Fruit fly (Drosophila melanogaster) whole organism, embryonic: ENCODE results near the gene GABA-B-R3.

Source experiments
- Ada2b ChIP-seq: fragments of 200-800 bp; sonication (Bioruptor generic); IDR thresholded peaks from 2 replicates; pipeline ENCODE4 v1.3.6; 2022; ENCODE audit warnings: missing biosample characterization, missing genetic modification characterization
- CG10147 ChIP-seq: fragments of 200-800 bp; sonication (Bioruptor generic); optimal IDR thresholded peaks from 2 replicates; lab custom pipeline; 2019; ENCODE audit warnings: missing biosample characterization, mild to moderate bottlenecking, missing genetic modification characterization, moderate library complexity
- CG10267 ChIP-seq: fragments of 200-800 bp; sonication (Bioruptor generic); optimal IDR thresholded peaks from 2 replicates; lab custom pipeline; 2018; ENCODE audit warnings: missing biosample characterization, mild to moderate bottlenecking, missing genetic modification characterization, moderate library complexity
- CG10431 ChIP-seq: fragments of 200-800 bp; sonication (Bioruptor generic); optimal IDR thresholded peaks from 3 replicates; lab custom pipeline; 2018; ENCODE audit warnings: missing biosample characterization, mild to moderate bottlenecking, missing genetic modification characterization
- CG10462 ChIP-seq: fragments of 200-800 bp; sonication (Bioruptor generic); optimal IDR thresholded peaks from 2 replicates; lab custom pipeline; 2016; ENCODE audit warnings: missing biosample characterization, missing genetic modification characterization
- CG11093 ChIP-seq: fragments of 200-800 bp; sonication (Bioruptor generic); IDR thresholded peaks from 3 replicates; pipeline ENCODE4 v1.3.6; 2022; ENCODE audit warnings: missing biosample characterization, missing genetic modification characterization
- CG11560 ChIP-seq: fragments of 200-800 bp; sonication (Bioruptor generic); IDR thresholded peaks from 3 replicates; pipeline ENCODE4 v1.3.6; 2022; ENCODE audit warnings: missing biosample characterization, missing genetic modification characterization
- CG13424 ChIP-seq: fragments of 200-800 bp; sonication (Bioruptor generic); optimal IDR thresholded peaks from 2 replicates; lab custom pipeline; 2019; ENCODE audit warnings: missing biosample characterization, mild to moderate bottlenecking, missing genetic modification characterization, moderate library complexity
- CG17186 ChIP-seq: fragments of 200-800 bp; sonication (Bioruptor generic); optimal IDR thresholded peaks from 3 replicates; lab custom pipeline; 2017; ENCODE audit warnings: missing biosample characterization, missing genetic modification reagents, missing genetic modification characterization
- CG17361 ChIP-seq: fragments of 200-800 bp; sonication (Bioruptor generic); IDR thresholded peaks from 3 replicates; pipeline ENCODE4 v1.3.6; 2022; ENCODE audit warnings: missing biosample characterization, missing genetic modification characterization
- CG17568 ChIP-seq: fragments of 200-800 bp; sonication (Bioruptor generic); optimal IDR thresholded peaks from 2 replicates; lab custom pipeline; 2018; ENCODE audit warnings: missing biosample characterization, mild to moderate bottlenecking, missing genetic modification characterization, moderate library complexity
- CG17912 ChIP-seq: fragments of 200-800 bp; sonication (Bioruptor generic); optimal IDR thresholded peaks from 2 replicates; lab custom pipeline; 2018; ENCODE audit warnings: missing biosample characterization, mild to moderate bottlenecking, missing genetic modification characterization
- CG18262 ChIP-seq: fragments of 200-800 bp; optimal IDR thresholded peaks from 3 replicates; lab custom pipeline; 2019; ENCODE audit warnings: missing biosample characterization, mild to moderate bottlenecking, missing genetic modification characterization, moderate library complexity
- CG2889 ChIP-seq: fragments of 200-800 bp; sonication (Bioruptor generic); IDR thresholded peaks from 3 replicates; pipeline ENCODE4 v1.3.6; 2022; ENCODE audit warnings: missing biosample characterization, missing genetic modification characterization
- CG3163 ChIP-seq: fragments of 200-800 bp; sonication (Bioruptor generic); optimal IDR thresholded peaks from 3 replicates; lab custom pipeline; 2016; ENCODE audit warnings: missing biosample characterization, missing genetic modification characterization
- CG3281 ChIP-seq: fragments of 200-800 bp; sonication (Bioruptor generic); optimal IDR thresholded peaks from 3 replicates; lab custom pipeline; 2017; ENCODE audit warnings: missing biosample characterization, mild to moderate bottlenecking, missing genetic modification characterization
- CG3838 ChIP-seq: fragments of 200-800 bp; sonication (Bioruptor generic); optimal IDR thresholded peaks from 3 replicates; lab custom pipeline; 2016; ENCODE audit warnings: missing biosample characterization, missing genetic modification characterization
- CG3847 ChIP-seq: fragments of 200-800 bp; sonication (Bioruptor generic); IDR thresholded peaks from 2 replicates; pipeline ENCODE4 v1.3.6; 2022; ENCODE audit warnings: missing biosample characterization, missing genetic modification characterization
- CG7745 ChIP-seq: fragments of 200-800 bp; sonication (Bioruptor generic); optimal IDR thresholded peaks from 2 replicates; lab custom pipeline; 2018; ENCODE audit warnings: missing biosample characterization, mild to moderate bottlenecking, missing genetic modification characterization, moderate library complexity
- CG7963 ChIP-seq: fragments of 200-800 bp; sonication (Bioruptor generic); IDR thresholded peaks from 3 replicates; pipeline ENCODE4 v1.3.6; 2022; ENCODE audit warnings: missing biosample characterization, missing genetic modification characterization; ENCODE audit not compliant: partially characterized antibody
- CG9797 ChIP-seq: fragments of 200-800 bp; sonication (Bioruptor generic); optimal IDR thresholded peaks from 3 replicates; lab custom pipeline; 2018; ENCODE audit warnings: missing biosample characterization, mild to moderate bottlenecking, missing genetic modification characterization
- Chrac-16 ChIP-seq: fragments of 200-800 bp; sonication (Bioruptor generic); optimal IDR thresholded peaks from 3 replicates; lab custom pipeline; 2016; ENCODE audit warnings: missing biosample characterization, missing genetic modification characterization
- Dek ChIP-seq: fragments of 200-800 bp; sonication (Bioruptor generic); optimal IDR thresholded peaks from 3 replicates; lab custom pipeline; 2019; ENCODE audit warnings: missing biosample characterization, mild to moderate bottlenecking, missing genetic modification characterization, moderate library complexity
- Drgx ChIP-seq: fragments of 200-800 bp; sonication (Bioruptor generic); IDR thresholded peaks from 2 replicates; pipeline ENCODE4 v1.3.6; 2022; ENCODE audit warnings: missing biosample characterization, missing genetic modification characterization
- Gsc ChIP-seq: fragments of 200-800 bp; sonication (Bioruptor generic); IDR thresholded peaks from 2 replicates; pipeline ENCODE4 v1.3.6; 2022; ENCODE audit warnings: missing biosample characterization, missing genetic modification characterization
- Hey ChIP-seq: fragments of 200-800 bp; sonication (Bioruptor generic); optimal IDR thresholded peaks from 3 replicates; lab custom pipeline; 2018; ENCODE audit warnings: missing biosample characterization, mild to moderate bottlenecking, missing genetic modification characterization
- Hmx ChIP-seq: fragments of 200-800 bp; sonication (Bioruptor generic); optimal IDR thresholded peaks from 2 replicates; lab custom pipeline; 2016; ENCODE audit warnings: missing biosample characterization, missing genetic modification characterization
- Optix ChIP-seq: fragments of 200-800 bp; sonication (Bioruptor generic); IDR thresholded peaks from 3 replicates; pipeline ENCODE4 v1.3.6; 2022; ENCODE audit warnings: missing biosample characterization, missing genetic modification characterization
- Rx ChIP-seq: fragments of 200-800 bp; sonication (Bioruptor generic); IDR thresholded peaks from 2 replicates; pipeline ENCODE4 v1.3.6; 2022; ENCODE audit warnings: missing biosample characterization, missing genetic modification characterization
- Sry-β ChIP-seq: fragments of 200-800 bp; sonication (Bioruptor generic); optimal IDR thresholded peaks from 2 replicates; lab custom pipeline; 2018; ENCODE audit warnings: missing biosample characterization, mild to moderate bottlenecking, missing genetic modification characterization, moderate library complexity
- bcd ChIP-seq: fragments of 200-800 bp; sonication (Bioruptor generic); optimal IDR thresholded peaks from 2 replicates; lab custom pipeline; 2017; ENCODE audit warnings: missing biosample characterization, mild to moderate bottlenecking, missing genetic modification characterization
- dati ChIP-seq: fragments of 200-800 bp; sonication (Bioruptor generic); IDR thresholded peaks from 2 replicates; pipeline ENCODE4 v1.3.6; 2022; ENCODE audit warnings: missing biosample characterization, missing genetic modification characterization
- en ChIP-seq: fragments of 200-800 bp; sonication (Bioruptor generic); optimal IDR thresholded peaks from 2 replicates; lab custom pipeline; 2016; ENCODE audit warnings: missing biosample characterization, missing genetic modification characterization
- fd96Cb ChIP-seq: fragments of 200-800 bp; sonication (Bioruptor generic); optimal IDR thresholded peaks from 2 replicates; lab custom pipeline; 2018; ENCODE audit warnings: missing biosample characterization, mild to moderate bottlenecking, missing genetic modification characterization, moderate library complexity
- hkb ChIP-seq, 2 experiments: fragments of 200-800 bp in 1 of 2; fragments of >200 bp in 1 of 2; sonication (Bioruptor generic) in 1 of 2; IDR thresholded peaks in 1 of 2; optimal IDR thresholded peaks in 1 of 2; 2 replicates each; pipeline versions ENCODE4 v1.3.6 to Lab custom; 2017 to 2022; ENCODE audit warnings: missing biosample characterization in 1 of 2, missing genetic modification characterization in 1 of 2
- kni ChIP-seq: fragments of 200-800 bp; sonication (Bioruptor generic); optimal IDR thresholded peaks from 3 replicates; lab custom pipeline; 2017; ENCODE audit warnings: mild to moderate bottlenecking, missing biosample characterization, missing genetic modification reagents, missing genetic modification characterization
- org-1 ChIP-seq: fragments of 200-800 bp; sonication (Bioruptor generic); optimal IDR thresholded peaks from 2 replicates; lab custom pipeline; 2017; ENCODE audit warnings: missing biosample characterization, missing genetic modification characterization
- ssp ChIP-seq: fragments of 200-800 bp; sonication (Bioruptor generic); IDR thresholded peaks from 2 replicates; pipeline ENCODE4 v1.3.6; 2022; ENCODE audit warnings: missing biosample characterization, missing genetic modification characterization
- tio ChIP-seq: fragments of 200-800 bp; sonication (Bioruptor generic); optimal IDR thresholded peaks from 2 replicates; lab custom pipeline; 2017; ENCODE audit warnings: missing biosample characterization, missing genetic modification characterization, inconsistent platforms
- usp ChIP-seq: fragments of >200 bp; optimal IDR thresholded peaks from 2 replicates; lab custom pipeline; 2017; ENCODE audit warnings: missing biosample characterization, missing genetic modification characterization
- vvl ChIP-seq: fragments of 200-800 bp; sonication (Bioruptor generic); IDR thresholded peaks from 2 replicates; pipeline ENCODE4 v1.3.6; 2022; ENCODE audit warnings: missing biosample characterization, missing genetic modification characterization
- zen2 ChIP-seq: fragments of 200-800 bp; sonication (Bioruptor generic); IDR thresholded peaks from 3 replicates; pipeline ENCODE4 v1.3.6; 2022; ENCODE audit warnings: missing biosample characterization, missing genetic modification characterization; ENCODE audit not compliant: partially characterized antibody

GABA-B-R3 gene

dm6 chr2L:718280-718871, 31.4 kb upstream of the GABA-B-R3 start (continued):
- no peak for TF ChIP-seq kni (GFP tag; lab: Kevin White, UChicago)
- peak; percentile 18 for TF ChIP-seq CG3281 (GFP tag; lab: Kevin White, UChicago)
- 0 out of 3 replicates have a peak, but pooled peaks have one; percentile 53 for TF ChIP-seq CG2889 (GFP tag; lab: Robert Waterston, UW)
- TF ChIP-seq CG10431 (GFP tag; lab: Kevin White, UChicago) = no peak
- no peak for TF ChIP-seq CG10462
- TF ChIP-seq dati (GFP tag; lab: Robert Waterston, UW) = no peak
- TF ChIP-seq CG17912 (GFP tag; lab: Kevin White, UChicago) = no peak
- no peak for TF ChIP-seq CG7963 (GFP tag; lab: Robert Waterston, UW)
- TF ChIP-seq Rx (GFP tag; lab: Robert Waterston, UW) = peak; percentile 36; the same call in 1 of the 2 replicates
- peak; percentile 57 for TF ChIP-seq vvl (GFP tag; lab: Robert Waterston, UW)

DNA sequence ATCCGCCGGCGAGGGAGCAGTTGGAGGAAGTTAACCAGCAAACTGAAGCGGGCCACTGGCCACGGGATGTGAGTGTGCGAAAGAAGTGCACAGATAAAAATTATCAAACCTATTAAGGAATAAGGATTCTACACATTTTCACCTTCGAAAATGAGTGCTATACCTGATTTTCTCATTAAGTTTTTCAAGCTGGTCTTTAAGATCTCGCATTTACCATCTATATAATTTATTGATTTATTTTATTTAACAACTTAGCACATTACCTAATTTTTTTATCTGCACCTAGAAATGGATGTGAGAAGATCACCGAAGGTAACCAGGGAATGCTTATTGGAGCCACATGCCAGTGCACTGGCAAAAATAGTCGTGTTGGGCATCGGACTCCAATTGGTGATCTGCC, 28.0 kb upstream of the GABA-B-R3 start:
- no peak for TF ChIP-seq CG9797
- TF ChIP-seq CG18262 (tag; lab: Kevin White, UChicago) = no peak
- no peak for TF ChIP-seq CG17568 (GFP tag; lab: Kevin White, UChicago)

DNA sequence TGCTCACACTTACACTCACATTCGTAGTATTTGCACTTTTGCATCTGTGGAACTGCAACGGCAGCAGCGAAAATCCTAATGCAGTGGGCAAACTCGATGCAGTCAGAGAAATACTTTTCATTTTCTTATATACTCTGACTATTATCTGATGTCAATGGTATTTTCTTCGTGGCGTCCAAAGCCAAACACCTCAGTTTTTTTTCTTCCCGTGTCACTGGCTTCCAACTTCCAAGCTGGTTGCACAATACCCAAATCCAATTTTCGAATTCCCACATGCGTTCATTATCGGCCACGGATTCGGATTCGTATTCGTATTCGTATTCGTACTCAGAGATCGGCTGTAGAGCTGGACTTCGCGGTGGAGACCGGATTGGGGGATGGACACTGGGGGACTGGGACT, 26.8 kb upstream of the GABA-B-R3 start:
- TF ChIP-seq Drgx (GFP tag; lab: Robert Waterston, UW) = peak; percentile 69
- no peak for TF ChIP-seq fd96Cb (tag; lab: Kevin White, UChicago)

- TF ChIP-seq CG10147 (GFP tag; lab: Kevin White, UChicago) = no peak
- TF ChIP-seq Drgx (GFP tag; lab: Robert Waterston, UW) = peak; percentile 20; the same call in 1 of the 2 replicates
- TF ChIP-seq CG17186 (GFP tag; lab: Kevin White, UChicago) = no peak
Observed at dm6 chr2L:723799-724531, 25.8 kb upstream of the GABA-B-R3 start.

DNA sequence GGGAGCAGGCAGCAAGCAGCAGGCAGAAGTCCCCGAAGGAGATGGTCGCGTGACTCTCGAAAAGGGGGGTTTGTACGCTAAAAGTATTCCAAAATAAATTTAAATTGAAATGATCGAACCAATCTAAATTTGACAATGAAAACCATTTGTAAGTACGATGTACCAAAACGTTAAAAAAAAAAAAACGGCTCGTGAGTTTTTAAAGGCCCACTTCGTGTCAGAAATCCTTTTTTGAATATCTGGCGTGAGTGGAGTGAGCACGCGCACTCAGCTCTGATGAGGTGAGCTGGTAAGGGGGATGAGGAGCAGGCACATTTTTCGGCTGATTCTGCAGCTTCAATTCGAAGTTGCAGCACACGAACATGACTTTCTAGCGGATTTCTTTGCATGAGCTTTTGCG, 25.0 kb upstream of the GABA-B-R3 start:
- TF ChIP-seq CG11560 = no peak
- no peak for TF ChIP-seq Sry-β
- TF ChIP-seq Ada2b = no peak
- no peak for TF ChIP-seq ssp
- no peak for TF ChIP-seq Optix (GFP tag; lab: Robert Waterston, UW)
- no peak for TF ChIP-seq CG13424
- TF ChIP-seq Chrac-16 = no peak
- no peak for TF ChIP-seq tio (GFP tag; lab: Kevin White, UChicago)
- no peak for TF ChIP-seq Dek (tag; lab: Kevin White, UChicago)
- TF ChIP-seq hkb (optimal IDR thresholded peaks at IDR 0.05; lab: Kevin White, UChicago) = no peak
- TF ChIP-seq hkb (GFP tag; IDR thresholded peaks at IDR 0.05; lab: Robert Waterston, UW) = no peak
- TF ChIP-seq Hmx (GFP tag; lab: Kevin White, UChicago) = no peak
- TF ChIP-seq, all 482 proteins: peak for 0

dm6 chr2L:728062-728461, 21.7 kb upstream of the GABA-B-R3 start, which contains the start of gene Hsp60B:
TSS of gene Hsp60B (plus strand) at chr2L:728362.
- no peak for TF ChIP-seq usp (GFP tag; lab: Kevin White, UChicago)
- TF ChIP-seq bcd = no peak
- TF ChIP-seq CG17361 (GFP tag; lab: Robert Waterston, UW) = no peak
- TF ChIP-seq Rx (GFP tag; lab: Robert Waterston, UW) = no peak
- no peak for TF ChIP-seq CG10267 (tag; lab: Kevin White, UChicago)
- no peak for TF ChIP-seq Gsc
- no peak for TF ChIP-seq Hey (tag; lab: Kevin White, UChicago)
- TF ChIP-seq CG11093 (GFP tag; lab: Robert Waterston, UW) = no peak
- TF ChIP-seq CG7745 (tag; lab: Kevin White, UChicago) = no peak
- no peak for TF ChIP-seq CG3838 (GFP tag; lab: Kevin White, UChicago)
- TF ChIP-seq org-1 (GFP tag; lab: Kevin White, UChicago) = no peak
- TF ChIP-seq CG3163 (GFP tag; lab: Kevin White, UChicago) = no peak
- TF ChIP-seq CG3847 = no peak
- TF ChIP-seq en (GFP tag; lab: Kevin White, UChicago) = no peak
- TF ChIP-seq zen2 (GFP tag; lab: Robert Waterston, UW) = no peak
